Worm (Caenorhabditis elegans): ENCODE data around the gene phf-31.

The phf-31 gene

DNA sequence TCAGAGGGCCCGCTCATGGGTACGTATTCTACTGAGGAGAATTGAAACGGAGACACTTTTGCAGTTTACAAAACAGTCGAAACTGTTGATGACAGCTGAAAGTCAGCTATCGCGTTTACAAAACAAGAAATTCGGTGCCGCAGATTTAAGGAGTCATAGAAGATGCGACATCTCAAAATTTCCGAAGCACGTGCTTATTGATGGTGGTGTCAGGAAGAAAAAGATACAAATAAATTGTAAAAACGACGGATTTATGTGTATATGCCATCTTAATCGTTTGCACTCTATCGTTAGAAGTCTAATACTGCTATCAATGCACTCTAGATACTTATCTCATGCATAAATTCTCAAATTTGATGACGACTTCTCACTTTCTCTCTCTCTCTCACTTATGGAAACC is 7.6 kb upstream of the phf-31 start, which contains the start of gene F13E6.2:
Gene F13E6.2 (minus strand): TSS at position 101 of the 400 bp plus-strand sequence.
- TF ChIP-seq W03F9.2 (tag; optimal IDR thresholded peaks at IDR 0.05), result no peak
- no peak for TF ChIP-seq him-1 (tag; optimal IDR thresholded peaks at IDR 0.05)
- TF ChIP-seq dao-5 (tag; optimal IDR thresholded peaks at IDR 0.05), result no peak

DNA sequence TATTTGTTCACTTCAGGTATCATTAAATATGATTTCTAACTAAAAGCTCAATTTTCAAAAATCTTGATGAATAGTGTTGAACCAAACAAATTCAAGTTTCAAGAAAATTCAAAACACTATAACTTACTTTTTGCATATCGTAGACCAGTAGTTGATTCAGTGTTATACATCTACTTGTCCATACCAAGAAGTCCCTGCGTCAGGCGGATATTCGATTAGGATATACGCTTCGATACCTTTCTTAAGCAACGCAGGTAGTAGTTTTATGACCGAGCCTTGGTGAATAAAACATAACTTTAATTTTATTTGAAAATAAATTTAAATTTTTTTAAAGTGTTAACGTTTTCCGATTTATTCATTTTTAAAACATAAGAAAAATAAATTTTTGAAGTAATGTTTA is 6.4 kb upstream of the phf-31 start:
- no peak for TF ChIP-seq W03F9.2 (tag; optimal IDR thresholded peaks at IDR 0.05)
- TF ChIP-seq him-1 (tag; optimal IDR thresholded peaks at IDR 0.05), result peak; percentile 12
- TF ChIP-seq dao-5 (tag; optimal IDR thresholded peaks at IDR 0.05), result no peak

DNA sequence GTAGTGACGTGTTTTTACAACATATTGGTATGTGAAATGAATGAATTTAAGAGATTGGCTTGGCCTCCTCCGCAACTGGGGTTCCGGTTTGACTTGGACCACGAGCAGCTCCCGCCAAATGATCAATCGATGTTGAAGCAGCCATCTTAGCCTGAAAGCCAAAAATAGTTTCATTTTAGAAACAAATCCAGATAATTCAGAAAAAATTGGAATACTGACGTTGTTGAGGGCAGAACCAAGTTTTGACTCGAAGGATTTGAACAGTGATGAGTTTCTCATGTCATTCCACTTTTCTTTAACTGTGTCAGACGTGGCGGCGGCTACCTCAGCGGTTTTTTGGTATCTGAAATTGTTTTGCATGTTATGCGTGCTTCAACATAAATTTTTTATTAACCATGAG is 5.8 kb upstream of the phf-31 start:
- TF ChIP-seq dao-5 (tag; optimal IDR thresholded peaks at IDR 0.05) (no peak), W03F9.2 (tag; optimal IDR thresholded peaks at IDR 0.05) (no peak), him-1 (tag; optimal IDR thresholded peaks at IDR 0.05) (no peak)

DNA sequence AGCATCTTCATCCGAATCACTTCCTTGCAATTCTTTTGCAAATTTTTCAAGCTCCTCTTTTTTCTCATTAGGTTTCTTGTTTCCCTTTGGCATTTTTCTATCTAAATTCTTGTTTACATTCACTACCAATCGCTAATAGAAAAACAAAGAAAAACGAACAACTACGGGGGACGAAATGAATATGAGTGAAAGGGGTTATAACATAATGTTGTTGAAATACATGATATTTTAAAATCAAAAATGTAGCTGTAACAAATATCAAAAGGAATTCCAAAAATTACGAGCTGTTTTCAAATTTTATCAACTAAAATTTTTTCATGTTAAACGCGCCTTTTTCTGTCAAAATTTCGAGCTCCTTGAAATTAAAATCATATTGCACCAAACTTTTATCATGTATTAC is 4.8 kb upstream of the phf-31 start, which contains the start of gene F13E6.1:
Gene F13E6.1 (minus strand): TSS at position 101 of the 400 bp plus-strand sequence.
- TF ChIP-seq W03F9.2 (tag; optimal IDR thresholded peaks at IDR 0.05) (no peak), dao-5 (tag; optimal IDR thresholded peaks at IDR 0.05) (no peak), him-1 (tag; optimal IDR thresholded peaks at IDR 0.05) (no peak)

DNA sequence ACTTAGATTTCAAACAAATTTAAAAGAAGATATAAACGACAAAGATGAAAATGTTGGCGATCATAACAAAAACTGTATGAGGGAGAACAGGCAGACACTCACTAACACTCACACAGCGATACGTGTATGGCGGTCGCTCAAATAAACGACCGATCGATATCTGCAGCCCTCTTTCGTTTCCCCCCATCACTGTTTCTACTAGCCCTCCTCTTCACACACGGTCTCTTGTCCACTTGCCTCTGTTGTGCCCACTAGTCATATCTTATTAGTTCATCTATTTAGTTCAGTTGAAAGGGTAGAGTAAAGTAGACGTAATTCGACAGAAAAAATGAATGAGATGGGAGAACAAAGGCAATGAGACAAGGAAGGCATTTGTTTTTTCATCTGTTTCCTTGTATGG is 4.2 kb upstream of the phf-31 start:
- TF ChIP-seq him-1 (tag; optimal IDR thresholded peaks at IDR 0.05) (no peak), W03F9.2 (tag; optimal IDR thresholded peaks at IDR 0.05) (no peak), dao-5 (tag; optimal IDR thresholded peaks at IDR 0.05) (no peak)

DNA sequence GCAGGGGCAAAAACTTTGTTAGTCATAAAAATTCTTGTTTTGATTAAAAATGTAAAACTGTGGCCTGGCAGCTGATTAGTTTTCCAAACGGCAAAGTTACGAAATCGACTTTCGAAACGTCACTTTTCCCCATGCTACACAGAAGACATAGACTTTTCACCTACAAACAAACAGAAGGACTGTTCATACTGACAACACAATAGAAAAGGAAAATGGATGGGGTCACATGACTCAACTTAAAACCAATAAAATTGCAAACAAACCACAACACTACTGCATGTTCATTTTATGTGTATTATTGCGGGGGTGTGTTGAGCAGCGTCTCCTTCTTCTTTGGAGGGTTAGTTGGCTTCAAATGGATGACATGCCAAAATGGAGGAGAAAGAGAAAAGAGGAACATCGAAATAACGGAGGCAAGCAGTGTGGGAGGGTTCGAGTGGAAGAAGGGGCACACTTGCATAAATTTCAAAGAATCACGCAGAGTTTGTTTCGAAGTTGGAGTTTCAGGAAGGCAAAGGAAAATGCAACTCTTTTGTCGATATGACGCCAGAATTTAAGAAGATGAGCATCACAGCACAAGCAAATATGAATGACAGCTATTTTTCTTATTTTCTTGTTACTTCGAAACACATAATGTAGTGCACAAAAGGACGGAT is 3.6 kb upstream of the phf-31 start:
- peak; percentile 32 for TF ChIP-seq him-1 (tag; optimal IDR thresholded peaks at IDR 0.05)
- TF ChIP-seq dao-5 (tag; optimal IDR thresholded peaks at IDR 0.05), result no peak
- peak; percentile 63 for TF ChIP-seq W03F9.2 (tag; optimal IDR thresholded peaks at IDR 0.05)

DNA sequence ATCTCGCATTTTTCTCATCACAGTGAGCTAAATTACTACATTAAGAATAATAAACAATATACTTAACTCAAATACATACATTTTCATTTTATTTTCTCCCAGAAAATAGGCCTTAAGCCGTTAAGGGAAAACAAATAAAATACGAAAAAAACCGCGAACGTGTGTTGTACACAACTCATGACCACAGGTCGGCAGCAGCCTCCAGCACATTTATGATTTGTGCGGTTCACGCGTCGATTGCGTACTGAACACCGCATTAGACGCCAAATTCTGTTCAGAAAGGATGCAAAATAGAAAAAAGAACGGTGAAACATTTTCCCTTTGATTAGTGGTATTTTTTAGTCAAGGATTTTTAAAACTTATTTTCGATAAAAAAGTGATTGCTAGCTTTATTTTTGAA is 2.6 kb upstream of the phf-31 start:
- no peak for TF ChIP-seq W03F9.2 (tag; optimal IDR thresholded peaks at IDR 0.05)
- no peak for TF ChIP-seq dao-5 (tag; optimal IDR thresholded peaks at IDR 0.05)
- no peak for TF ChIP-seq him-1 (tag; optimal IDR thresholded peaks at IDR 0.05)

DNA sequence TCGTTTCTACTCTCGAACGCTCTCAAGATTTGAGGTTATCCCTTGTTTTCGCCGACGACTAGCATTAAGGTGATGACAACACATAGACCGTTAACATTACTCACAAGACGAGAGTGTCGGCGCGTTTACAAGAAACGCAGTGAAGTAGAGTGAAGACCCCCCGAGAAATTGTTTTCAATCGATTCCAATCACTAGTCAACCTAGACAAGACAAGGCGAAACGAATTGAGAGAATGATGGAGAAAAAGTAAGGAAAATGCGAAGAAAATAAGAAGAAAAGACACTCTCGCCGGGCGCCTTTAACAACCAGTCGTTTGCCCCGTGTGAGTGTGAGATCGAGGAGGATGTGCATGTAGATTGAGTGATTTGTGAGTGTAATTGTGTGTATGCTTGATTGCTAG is 2.7 kb downstream of the phf-31 start:
- TF ChIP-seq W03F9.2 (tag; optimal IDR thresholded peaks at IDR 0.05) (no peak), him-1 (tag; optimal IDR thresholded peaks at IDR 0.05) (no peak), dao-5 (tag; optimal IDR thresholded peaks at IDR 0.05) (no peak)

DNA sequence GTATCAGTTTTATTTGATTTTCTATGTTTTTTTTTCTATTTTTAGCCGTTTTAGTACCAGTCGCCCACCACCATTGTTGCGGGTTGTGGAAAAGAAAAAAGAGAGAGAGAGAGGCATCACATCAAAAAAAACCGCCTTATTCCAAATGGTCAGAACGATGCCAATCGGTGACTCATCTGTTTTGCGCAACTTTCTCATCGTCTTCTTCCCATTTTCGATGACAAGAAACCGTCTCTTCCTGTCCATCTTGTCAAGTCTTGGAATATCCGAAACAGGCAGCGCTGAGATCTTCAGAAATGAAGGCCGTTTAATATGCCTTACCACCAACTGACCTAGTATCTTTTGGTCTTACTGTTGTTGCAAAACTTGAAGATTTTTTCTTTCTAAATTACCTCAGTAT is 4.7 kb downstream of the phf-31 start:
- TF ChIP-seq W03F9.2 (tag; optimal IDR thresholded peaks at IDR 0.05) (no peak), him-1 (tag; optimal IDR thresholded peaks at IDR 0.05) (no peak), dao-5 (tag; optimal IDR thresholded peaks at IDR 0.05) (no peak)

DNA sequence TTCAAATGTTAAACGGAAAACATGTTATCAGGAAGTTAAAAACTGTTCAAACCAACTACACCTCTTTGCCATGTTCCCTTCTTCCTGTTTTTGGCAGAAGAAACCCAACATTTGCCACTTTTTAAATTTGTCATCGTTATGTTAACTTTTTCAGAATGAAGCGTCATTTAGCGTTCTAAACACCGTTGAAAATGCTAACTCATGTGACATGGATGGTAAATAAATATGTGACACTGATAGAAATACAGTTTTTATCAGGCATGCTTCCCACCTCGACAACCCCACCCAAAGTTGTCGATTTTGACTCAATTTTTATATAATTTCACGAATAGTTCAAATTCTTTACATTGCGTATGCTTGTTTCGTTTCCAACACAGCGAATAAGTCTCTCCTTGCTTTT is 5.5 kb downstream of the phf-31 start:
- no peak for TF ChIP-seq dao-5 (tag; optimal IDR thresholded peaks at IDR 0.05)
- TF ChIP-seq him-1 (tag; optimal IDR thresholded peaks at IDR 0.05), result no peak
- no peak for TF ChIP-seq W03F9.2 (tag; optimal IDR thresholded peaks at IDR 0.05)

DNA sequence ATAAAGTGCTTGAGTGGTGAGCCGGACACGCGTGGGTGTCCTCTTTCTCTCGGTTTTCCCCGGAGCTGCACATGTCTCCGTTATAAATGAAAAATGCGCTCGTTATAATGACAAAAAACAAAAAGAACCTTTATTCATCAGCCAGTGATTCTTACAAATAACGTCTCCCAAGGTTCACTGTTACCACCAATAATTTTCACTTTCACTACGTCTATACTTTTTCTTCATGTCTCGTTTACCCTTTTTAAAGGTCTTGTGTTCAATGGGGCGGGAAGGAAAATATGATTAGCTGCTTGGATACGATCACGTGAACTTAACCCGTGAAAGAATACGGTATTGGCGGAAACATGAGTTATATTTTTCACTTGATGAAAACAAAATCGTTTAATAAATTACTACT is 6.5 kb downstream of the phf-31 start:
- TF ChIP-seq W03F9.2 (tag; optimal IDR thresholded peaks at IDR 0.05) (no peak), him-1 (tag; optimal IDR thresholded peaks at IDR 0.05) (no peak), dao-5 (tag; optimal IDR thresholded peaks at IDR 0.05) (no peak)

DNA sequence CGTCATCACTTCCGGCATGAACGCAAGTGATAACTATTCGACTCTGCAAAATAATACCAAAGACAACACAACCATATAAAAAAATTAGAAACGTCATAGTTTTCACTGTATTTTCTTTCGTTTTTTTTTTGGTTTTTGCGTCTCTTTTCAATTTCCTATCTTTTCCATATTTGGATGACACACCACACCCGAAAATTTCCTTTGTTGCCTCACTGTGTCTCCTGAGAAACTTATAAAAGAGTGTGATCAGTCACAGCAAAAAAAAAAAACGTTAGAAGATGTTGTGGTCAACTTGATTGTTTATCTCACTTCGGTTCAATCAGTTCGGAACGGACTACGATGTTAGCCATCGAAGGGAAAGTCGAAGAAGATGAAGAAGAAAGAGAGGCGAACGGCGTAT is 7.9 kb downstream of the phf-31 start:
- TF ChIP-seq dao-5 (tag; optimal IDR thresholded peaks at IDR 0.05) (no peak), him-1 (tag; optimal IDR thresholded peaks at IDR 0.05) (no peak), W03F9.2 (tag; optimal IDR thresholded peaks at IDR 0.05) (no peak)

DNA sequence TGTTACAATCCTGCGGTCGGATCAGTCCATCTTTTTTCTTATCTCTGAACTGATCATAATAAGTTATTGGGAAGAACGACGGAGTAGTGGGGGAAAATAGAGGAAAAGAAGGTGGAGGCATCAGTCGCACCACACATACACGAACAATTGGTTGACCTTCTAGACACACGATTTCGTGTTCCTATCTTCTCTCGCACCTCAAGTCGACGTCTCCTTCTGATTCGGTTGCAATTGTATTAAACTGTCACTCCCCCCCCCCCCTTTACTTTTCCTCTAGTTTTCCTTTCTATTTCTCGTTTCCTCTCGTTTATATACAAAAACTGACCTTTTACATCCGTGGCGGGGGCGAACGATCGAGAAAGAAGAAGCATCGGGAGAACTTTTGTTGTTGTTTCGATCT is 9.4 kb downstream of the phf-31 start:
- TF ChIP-seq dao-5 (tag; optimal IDR thresholded peaks at IDR 0.05), result no peak
- no peak for TF ChIP-seq him-1 (tag; optimal IDR thresholded peaks at IDR 0.05)
- no peak for TF ChIP-seq W03F9.2 (tag; optimal IDR thresholded peaks at IDR 0.05)

DNA sequence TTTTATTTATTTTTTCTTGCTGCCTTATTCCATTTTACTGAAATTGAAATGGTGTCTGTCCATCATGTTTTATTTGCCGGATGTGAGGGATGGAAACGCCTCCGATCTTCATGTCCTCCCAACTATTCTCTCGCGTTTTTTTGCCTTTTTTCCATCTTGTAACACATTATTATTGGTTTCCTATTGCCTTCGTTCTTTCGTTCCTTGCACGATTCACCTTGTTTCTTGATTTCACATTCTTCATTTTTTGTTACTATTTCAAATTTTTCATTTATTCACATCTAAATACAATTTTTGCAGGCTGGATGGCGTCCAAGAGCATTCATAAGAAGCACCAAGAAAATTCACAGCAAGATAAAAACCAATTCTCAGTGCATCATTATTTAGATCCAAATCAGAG is 9.8 kb downstream of the phf-31 start, which contains the start of gene yap-1:
Gene yap-1 (plus strand): TSS at position 301 of the 400 bp plus-strand sequence.
- no peak for TF ChIP-seq dao-5 (tag; optimal IDR thresholded peaks at IDR 0.05)
- TF ChIP-seq him-1 (tag; optimal IDR thresholded peaks at IDR 0.05), result no peak
- TF ChIP-seq W03F9.2 (tag; optimal IDR thresholded peaks at IDR 0.05), result no peak

DNA sequence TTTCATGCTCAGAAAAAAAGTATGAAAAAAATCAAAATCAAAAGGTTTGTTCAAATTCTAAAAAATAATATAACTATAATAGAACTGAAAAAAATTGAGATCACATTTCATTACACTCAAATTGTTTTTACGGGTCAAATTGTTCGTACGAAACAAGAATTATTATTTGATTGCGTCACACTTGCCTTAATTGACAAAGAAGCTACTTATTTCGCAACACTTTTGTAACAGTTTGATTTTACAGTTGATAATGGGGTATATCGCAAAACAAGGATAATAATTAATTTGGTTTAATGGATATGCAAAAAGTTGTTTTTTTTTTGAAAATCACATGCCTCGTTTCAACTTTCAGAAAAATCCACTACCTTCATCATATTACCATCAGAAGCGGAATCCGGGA is 10.3 kb downstream of the phf-31 start:
- TF ChIP-seq dao-5 (tag; optimal IDR thresholded peaks at IDR 0.05) (no peak), W03F9.2 (tag; optimal IDR thresholded peaks at IDR 0.05) (no peak), him-1 (tag; optimal IDR thresholded peaks at IDR 0.05) (no peak)
